Fruit fly (Drosophila melanogaster): Measurements from ENCODE around the gene Gagr.

DNA sequence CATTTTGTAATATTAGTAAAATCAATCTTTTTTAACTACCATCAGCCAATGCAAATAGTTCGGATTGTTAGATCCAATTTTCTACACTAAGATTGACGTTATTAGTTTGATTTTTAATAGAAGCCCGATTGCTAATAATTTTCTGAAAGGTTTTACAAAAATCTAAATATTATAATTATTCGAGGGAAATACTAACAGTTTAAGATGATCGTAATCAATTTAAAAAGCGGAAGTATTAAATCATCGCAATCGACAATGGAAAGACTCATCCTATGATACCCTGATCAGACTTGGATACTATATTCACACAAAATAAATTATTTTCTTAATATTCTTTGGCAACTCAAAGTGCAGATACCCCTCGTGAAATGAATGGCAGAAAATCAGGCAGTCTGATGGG is 36.5 kb upstream of the Gagr start:
- TF ChIP-seq psq (optimal IDR thresholded peaks at IDR 0.05) (no peak), h (optimal IDR thresholded peaks at IDR 0.05) (no peak), ttk (optimal IDR thresholded peaks at IDR 0.05) (no peak), insv (optimal IDR thresholded peaks at IDR 0.05) (no peak), Myc (optimal IDR thresholded peaks at IDR 0.05) (no peak)
